ENCODE assay signal across 7 worm cellular contexts in genomic region chrIV:9146819-9147518, ce11.
TF ChIP-seq lines count a peak whose summit lies in the region.

Gene rpb-12 (minus strand): TSS chrIV:9146869.
Gene aly-2 (plus strand): TSS chrIV:9147468.

TF ChIP-seq in whole organism, L1 larva, 84 proteins besides CTCF, POLR2A, EP300 and RAD21 (continues in another document):
- TF ChIP-seq ceh-88 (GFP tag; IDR thresholded peaks at IDR 0.05; lab: Robert Waterston, UW) (no peak), vab-15 (tag; optimal IDR thresholded peaks at IDR 0.05; lab: Kevin White, UChicago) (no peak), zip-4 (GFP tag; optimal IDR thresholded peaks at IDR 0.05; lab: Kevin White, UChicago) (peak; percentile 8), isw-1 (GFP tag; IDR thresholded peaks at IDR 0.05; lab: Robert Waterston, UW) (peak; percentile 22), C04F5.9 (tag; optimal IDR thresholded peaks at IDR 0.05; lab: Kevin White, UChicago) (no peak), C16A3.4 (tag; optimal IDR thresholded peaks at IDR 0.05; lab: Kevin White, UChicago) (no peak), nhr-11 (tag; optimal IDR thresholded peaks at IDR 0.05; lab: Kevin White, UChicago) (no peak), nhr-77 (tag; optimal IDR thresholded peaks at IDR 0.05; lab: Kevin White, UChicago) (peak; percentile 53), F16B12.6 (tag; optimal IDR thresholded peaks at IDR 0.05; lab: Kevin White, UChicago) (peak; percentile 39), fos-1 (tag; optimal IDR thresholded peaks at IDR 0.05; lab: Kevin White, UChicago) (no peak), fkh-8 (tag; optimal IDR thresholded peaks at IDR 0.05; lab: Kevin White, UChicago) (peak; percentile 55), lin-14 (GFP tag; optimal IDR thresholded peaks at IDR 0.05; lab: Kevin White, UChicago) (peak; percentile 67), lsy-2 (tag; optimal IDR thresholded peaks at IDR 0.05; lab: Kevin White, UChicago) (peak; percentile 62 to 76)

TF ChIP-seq in whole organism, L2 larva, 48 proteins besides CTCF, POLR2A, EP300 and RAD21 (continues in another document):
- TF ChIP-seq mab-5 (tag; optimal IDR thresholded peaks at IDR 0.05; lab: Kevin White, UChicago): no peak
- peak; percentile 28 for TF ChIP-seq snpc-4 (tag; optimal IDR thresholded peaks at IDR 0.05; lab: Kevin White, UChicago)
- peak; percentile 39 for TF ChIP-seq sem-4 (tag; optimal IDR thresholded peaks at IDR 0.05; lab: Kevin White, UChicago)
- peak; percentile 85 for TF ChIP-seq unc-55 (GFP tag; optimal IDR thresholded peaks at IDR 0.05; lab: Kevin White, UChicago)
- TF ChIP-seq nhr-23 (tag; optimal IDR thresholded peaks at IDR 0.05; lab: Kevin White, UChicago): no peak
- TF ChIP-seq sma-3 (GFP tag; optimal IDR thresholded peaks at IDR 0.05; lab: Kevin White, UChicago): peak; percentile 9
- no peak for TF ChIP-seq ztf-4 (tag; optimal IDR thresholded peaks at IDR 0.05; lab: Kevin White, UChicago)
- peak; percentile 62 for TF ChIP-seq nhr-129 (tag; optimal IDR thresholded peaks at IDR 0.05; lab: Kevin White, UChicago)
- TF ChIP-seq C34F6.9 (tag; optimal IDR thresholded peaks at IDR 0.05; lab: Kevin White, UChicago): peak; percentile 75
- peak; percentile 33 for TF ChIP-seq fos-1 (tag; optimal IDR thresholded peaks at IDR 0.05; lab: Kevin White, UChicago)
- TF ChIP-seq aly-2 (tag; optimal IDR thresholded peaks at IDR 0.05; lab: Kevin White, UChicago): no peak
- TF ChIP-seq lin-11 (tag; optimal IDR thresholded peaks at IDR 0.05; lab: Kevin White, UChicago): peak; percentile 35
- no peak for TF ChIP-seq nhr-11 (tag; optimal IDR thresholded peaks at IDR 0.05; lab: Kevin White, UChicago)
- TF ChIP-seq R02D3.7 (tag; optimal IDR thresholded peaks at IDR 0.05; lab: Kevin White, UChicago): no peak

TF ChIP-seq in whole organism, L3 larva, 47 proteins besides CTCF, POLR2A, EP300 and RAD21 (continues in another document):
- TF ChIP-seq pha-4 (tag; optimal IDR thresholded peaks at IDR 0.05; lab: Kevin White, UChicago) (peak; percentile 80), egl-27 (tag; optimal IDR thresholded peaks at IDR 0.05; lab: Kevin White, UChicago) (no peak), hmg-11 (tag; optimal IDR thresholded peaks at IDR 0.05; lab: Kevin White, UChicago) (peak; percentile 71), nhr-76 (tag; optimal IDR thresholded peaks at IDR 0.05; lab: Kevin White, UChicago) (no peak), fkh-10 (GFP tag; optimal IDR thresholded peaks at IDR 0.05; lab: Kevin White, UChicago) (no peak), nhr-11 (tag; optimal IDR thresholded peaks at IDR 0.05; lab: Kevin White, UChicago) (no peak), aly-2 (tag; optimal IDR thresholded peaks at IDR 0.05; lab: Kevin White, UChicago) (no peak), elt-3 (tag; optimal IDR thresholded peaks at IDR 0.05; lab: Kevin White, UChicago) (no peak), nhr-43 (tag; optimal IDR thresholded peaks at IDR 0.05; lab: Kevin White, UChicago; ENCODE audit: poor library complexity, severe bottlenecking) (no peak), elt-2 (tag; optimal IDR thresholded peaks at IDR 0.05; lab: Kevin White, UChicago) (peak; percentile 37), nhr-28 (tag; optimal IDR thresholded peaks at IDR 0.05; lab: Kevin White, UChicago) (no peak), ama-1 (optimal IDR thresholded peaks at IDR 0.05; lab: Kevin White, UChicago) (no peak), lsy-12 (tag; optimal IDR thresholded peaks at IDR 0.05; lab: Kevin White, UChicago) (no peak), ztf-11 (tag; optimal IDR thresholded peaks at IDR 0.05; lab: Kevin White, UChicago) (no peak)

TF ChIP-seq in whole organism, L4 larva, 104 proteins besides CTCF, POLR2A, EP300 and RAD21 (continues in another document):
- TF ChIP-seq ztf-11 (tag; optimal IDR thresholded peaks at IDR 0.05; lab: Kevin White, UChicago) (no peak), gei-8 (GFP tag; optimal IDR thresholded peaks at IDR 0.05; lab: Kevin White, UChicago) (no peak), T20F7.1 (GFP tag; optimal IDR thresholded peaks at IDR 0.05; lab: Kevin White, UChicago) (peak; percentile 99), rbr-2 (tag; optimal IDR thresholded peaks at IDR 0.05; lab: Kevin White, UChicago) (no peak), ceh-20 (GFP tag; IDR thresholded peaks at IDR 0.05; lab: Robert Waterston, UW) (no peak), skn-1 (tag; optimal IDR thresholded peaks at IDR 0.05; lab: Kevin White, UChicago) (no peak), lin-13 (GFP tag; optimal IDR thresholded peaks at IDR 0.05; lab: Kevin White, UChicago) (peak; percentile 39), Y48G9A.11 (GFP tag; IDR thresholded peaks at IDR 0.05; lab: Robert Waterston, UW) (peak; percentile 100), mdl-1 (tag; optimal IDR thresholded peaks at IDR 0.05; lab: Kevin White, UChicago) (peak in 1 of 2 experiments; percentile 5), F49E8.2 (tag; optimal IDR thresholded peaks at IDR 0.05; lab: Kevin White, UChicago; ENCODE audit: borderline replicate concordance) (peak; percentile 46), pha-4 (GFP tag; IDR thresholded peaks at IDR 0.05; lab: Robert Waterston, UW) (no peak), pha-4 (tag; optimal IDR thresholded peaks at IDR 0.05; lab: Kevin White, UChicago) (no peak), ceh-82 (tag; optimal IDR thresholded peaks at IDR 0.05; lab: Kevin White, UChicago) (no peak), nhr-11 (tag; optimal IDR thresholded peaks at IDR 0.05; lab: Kevin White, UChicago) (peak; percentile 36)

TF ChIP-seq in whole organism, late embryonic, 69 proteins besides CTCF, POLR2A, EP300 and RAD21:
- TF ChIP-seq ceh-34 (tag; optimal IDR thresholded peaks at IDR 0.05; lab: Kevin White, UChicago) (no peak), ceh-24 (tag; optimal IDR thresholded peaks at IDR 0.05; lab: Kevin White, UChicago) (no peak), ceh-2 (tag; optimal IDR thresholded peaks at IDR 0.05; lab: Kevin White, UChicago) (no peak), elt-2 (tag; optimal IDR thresholded peaks at IDR 0.05; lab: Kevin White, UChicago) (peak; percentile 40), F13H6.1 (tag; optimal IDR thresholded peaks at IDR 0.05; lab: Kevin White, UChicago) (no peak), tbx-2 (tag; optimal IDR thresholded peaks at IDR 0.05; lab: Kevin White, UChicago) (peak; percentile 35), ama-1 (optimal IDR thresholded peaks at IDR 0.05; lab: Kevin White, UChicago) (no peak), K02D7.2 (tag; optimal IDR thresholded peaks at IDR 0.05; lab: Kevin White, UChicago) (no peak), pha-2 (tag; optimal IDR thresholded peaks at IDR 0.05; lab: Kevin White, UChicago) (no peak), hlh-6 (tag; optimal IDR thresholded peaks at IDR 0.05; lab: Kevin White, UChicago) (no peak), unc-55 (GFP tag; optimal IDR thresholded peaks at IDR 0.05; lab: Kevin White, UChicago) (no peak), ceh-31 (tag; optimal IDR thresholded peaks at IDR 0.05; lab: Kevin White, UChicago) (no peak)

TF ChIP-seq in whole organism, mixed stage, embryonic, 35 proteins besides CTCF, POLR2A, EP300 and RAD21:
- TF ChIP-seq unc-120 (tag; optimal IDR thresholded peaks at IDR 0.05; lab: Kevin White, UChicago; ENCODE audit: poor library complexity, severe bottlenecking): no peak
- TF ChIP-seq pha-4 (tag; optimal IDR thresholded peaks at IDR 0.05; lab: Kevin White, UChicago): peak; percentile 46
- peak; percentile 4 for TF ChIP-seq mep-1 (tag; optimal IDR thresholded peaks at IDR 0.05; lab: Kevin White, UChicago)

TF ChIP-seq in whole organism, young adult, 124 proteins besides CTCF, POLR2A, EP300 and RAD21 (continues in another document):
- no peak for TF ChIP-seq pha-4 (tag; optimal IDR thresholded peaks at IDR 0.05; lab: Kevin White, UChicago)
- no peak for TF ChIP-seq ztf-28 (GFP tag; IDR thresholded peaks at IDR 0.05; lab: Robert Waterston, UW)
- no peak for TF ChIP-seq ceh-79 (tag; optimal IDR thresholded peaks at IDR 0.05; lab: Kevin White, UChicago)
- TF ChIP-seq C17E4.6 (GFP tag; IDR thresholded peaks at IDR 0.05; lab: Robert Waterston, UW): peak; percentile 50; the same call in 1 of the 2 replicates
- TF ChIP-seq B0019.2 (GFP tag; conservative IDR thresholded peaks at IDR 0.05; lab: Robert Waterston, UW): peak; percentile 78
- no peak for TF ChIP-seq chd-7 (tag; optimal IDR thresholded peaks at IDR 0.05; lab: Kevin White, UChicago)
- no peak for TF ChIP-seq zfh-2 (GFP tag; conservative IDR thresholded peaks at IDR 0.05; lab: Robert Waterston, UW)
- no peak for TF ChIP-seq ceh-40 (GFP tag; IDR thresholded peaks at IDR 0.05; lab: Robert Waterston, UW)
- TF ChIP-seq snpc-4 (GFP tag; optimal IDR thresholded peaks at IDR 0.05; lab: Kevin White, UChicago): peak; percentile 79
- peak; percentile 61 to 80 (median 64) for TF ChIP-seq snpc-4 (tag; optimal IDR thresholded peaks at IDR 0.05; lab: Kevin White, UChicago)
- no peak for TF ChIP-seq K12H6.12 (tag; optimal IDR thresholded peaks at IDR 0.05; lab: Kevin White, UChicago)
- TF ChIP-seq hrde-1 (tag; optimal IDR thresholded peaks at IDR 0.05; lab: Kevin White, UChicago; ENCODE audit: borderline replicate concordance): no peak
- peak; percentile 97 for TF ChIP-seq madf-6 (GFP tag; IDR thresholded peaks at IDR 0.05; lab: Robert Waterston, UW)
- peak; percentile 50 for TF ChIP-seq snpc-1.3 (tag; optimal IDR thresholded peaks at IDR 0.05; lab: Kevin White, UChicago; ENCODE audit: insufficient read depth)
- no peak for TF ChIP-seq die-1 (tag; optimal IDR thresholded peaks at IDR 0.05; lab: Kevin White, UChicago)
- no peak for TF ChIP-seq lsy-27 (tag; optimal IDR thresholded peaks at IDR 0.05; lab: Kevin White, UChicago; ENCODE audit: borderline replicate concordance, insufficient read depth)
- peak; percentile 75 for TF ChIP-seq him-1 (tag; optimal IDR thresholded peaks at IDR 0.05; lab: Kevin White, UChicago)
- no peak for TF ChIP-seq hmg-20 (GFP tag; IDR thresholded peaks at IDR 0.05; lab: Robert Waterston, UW)
- TF ChIP-seq F55B11.4 (tag; optimal IDR thresholded peaks at IDR 0.05; lab: Kevin White, UChicago; ENCODE audit: borderline replicate concordance, insufficient read depth): no peak
- TF ChIP-seq ama-1 (optimal IDR thresholded peaks at IDR 0.05; lab: Kevin White, UChicago): no peak
- no peak for TF ChIP-seq ama-1 (GFP tag; optimal IDR thresholded peaks at IDR 0.05; lab: Kevin White, UChicago)
- no peak for TF ChIP-seq sea-2 (GFP tag; IDR thresholded peaks at IDR 0.05; lab: Robert Waterston, UW)
- TF ChIP-seq ekl-4 (GFP tag; IDR thresholded peaks at IDR 0.05; lab: Robert Waterston, UW): peak; percentile 67; the same call in 1 of the 2 replicates
- TF ChIP-seq madf-3 (GFP tag; IDR thresholded peaks at IDR 0.05; lab: Robert Waterston, UW): 0 out of 2 replicates have a peak, but pooled peaks have one; percentile 24
- TF ChIP-seq ZK185.1 (tag; optimal IDR thresholded peaks at IDR 0.05; lab: Kevin White, UChicago; ENCODE audit: poor library complexity, severe bottlenecking): no peak
- 0 out of 2 replicates have a peak, but pooled peaks have one; percentile 39 for TF ChIP-seq Y53G8AR.9 (GFP tag; conservative IDR thresholded peaks at IDR 0.05; lab: Robert Waterston, UW)
- no peak for TF ChIP-seq B0035.1 (tag; optimal IDR thresholded peaks at IDR 0.05; lab: Kevin White, UChicago)
- TF ChIP-seq lir-1 (GFP tag; conservative IDR thresholded peaks at IDR 0.05; lab: Robert Waterston, UW): peak; percentile 65; the same call in 1 of the 2 replicates
- no peak for TF ChIP-seq nhr-27 (tag; optimal IDR thresholded peaks at IDR 0.05; lab: Kevin White, UChicago)
